Worm (Caenorhabditis elegans) whole organism, early embryonic: ENCODE data around the gene C23F12.3.

ENCODE experiments used
- B0310.2 ChIP-seq: sonication (generic microtip); optimal IDR thresholded peaks from 2 replicates; lab custom pipeline; 2016; ENCODE audit warnings: mild to moderate bottlenecking, missing genetic modification characterization, missing compliant biosample characterization
- F13C5.2 ChIP-seq: sonication (generic microtip); optimal IDR thresholded peaks from 2 replicates; lab custom pipeline; 2017; ENCODE audit warnings: mild to moderate bottlenecking, missing genetic modification characterization, inconsistent platforms, missing compliant biosample characterization
- aly-1 ChIP-seq: sonication (generic microtip); optimal IDR thresholded peaks from 2 replicates; lab custom pipeline; 2016; ENCODE audit warnings: missing genetic modification characterization, missing compliant biosample characterization
- ama-1 ChIP-seq: fragments of 150-350 bp; optimal IDR thresholded peaks from 2 replicates; lab custom pipeline; 2014
- ceh-13 ChIP-seq: fragments of 200-800 bp; sonication (Bioruptor generic); optimal IDR thresholded peaks from 2 replicates; lab custom pipeline; 2018; ENCODE audit warnings: mild to moderate bottlenecking, missing genetic modification characterization, missing compliant biosample characterization
- ceh-36 ChIP-seq: sonication (generic microtip); optimal IDR thresholded peaks from 2 replicates; lab custom pipeline; 2016; ENCODE audit warnings: missing genetic modification characterization, inconsistent platforms, missing compliant biosample characterization
- ets-7 ChIP-seq: sonication (generic microtip); optimal IDR thresholded peaks from 2 replicates; lab custom pipeline; 2016; ENCODE audit warnings: missing genotype, missing genetic modification characterization, missing compliant biosample characterization
- flt-1 ChIP-seq: fragments of 200-800 bp; sonication (Bioruptor generic); IDR thresholded peaks from 2 replicates; pipeline ENCODE4 v1.3.6; 2022; ENCODE audit warnings: missing genetic modification characterization, missing compliant biosample characterization
- hmg-4 ChIP-seq: fragments of 200-800 bp; sonication (Bioruptor generic); optimal IDR thresholded peaks from 2 replicates; lab custom pipeline; 2018; ENCODE audit warnings: mild to moderate bottlenecking, missing genetic modification characterization, missing compliant biosample characterization
- scrt-1 ChIP-seq: fragments of 200-800 bp; sonication (Bioruptor generic); IDR thresholded peaks from 2 replicates; pipeline ENCODE4 v1.3.6; 2022; ENCODE audit warnings: missing genetic modification characterization, missing compliant biosample characterization
- sea-1 ChIP-seq: fragments of 200-800 bp; sonication (Bioruptor generic); conservative IDR thresholded peaks from 2 replicates; pipeline ENCODE4 v1.3.6; 2022; ENCODE audit warnings: missing genetic modification characterization, missing compliant biosample characterization
- tbx-11 ChIP-seq: fragments of 200-800 bp; sonication (Bioruptor generic); IDR thresholded peaks from 2 replicates; pipeline ENCODE4 v1.3.6; 2022; ENCODE audit warnings: missing genetic modification characterization, missing compliant biosample characterization
- tbx-37 ChIP-seq: fragments of 200-800 bp; sonication (Bioruptor generic); conservative IDR thresholded peaks from 2 replicates; pipeline ENCODE4 v1.3.6; 2022; ENCODE audit warnings: missing genetic modification reagents, missing genetic modification characterization, missing compliant biosample characterization
- tra-4 ChIP-seq: sonication (generic microtip); optimal IDR thresholded peaks from 2 replicates; lab custom pipeline; 2017; ENCODE audit warnings: missing genetic modification characterization, missing compliant biosample characterization

- TF ChIP-seq flt-1 (GFP tag; lab: Robert Waterston, UW) (no peak), tra-4 (no peak), ama-1 (lab: Kevin White, UChicago) (no peak), F13C5.2 (tag; lab: Kevin White, UChicago) (no peak), ceh-13 (no peak), ceh-36 (tag; lab: Kevin White, UChicago) (no peak), scrt-1 (GFP tag; lab: Robert Waterston, UW) (no peak), B0310.2 (tag; lab: Kevin White, UChicago) (no peak), aly-1 (tag; lab: Kevin White, UChicago) (no peak), tbx-11 (GFP tag; lab: Robert Waterston, UW) (no peak), tbx-37 (GFP tag; lab: Robert Waterston, UW) (no peak), hmg-4 (GFP tag; lab: Kevin White, UChicago) (no peak), sea-1 (GFP tag; lab: Robert Waterston, UW) (no peak), ets-7 (tag; lab: Kevin White, UChicago) (no peak)
Measured at ce11 chrX:9393750-9394149, 2.3 kb downstream of the C23F12.3 start, which contains the start of gene C23F12.9.
